Worm (Caenorhabditis elegans) whole organism, young adult: ENCODE results near the gene R08B4.3.

ENCODE experiments used
- B0019.2 ChIP-seq: fragments of 200-800 bp; sonication (Bioruptor generic); conservative IDR thresholded peaks from 2 replicates; pipeline ENCODE4 v1.3.6; 2022; ENCODE audit warnings: missing genetic modification reagents, missing genetic modification characterization, missing compliant biosample characterization
- B0261.1 ChIP-seq: sonication (generic microtip); optimal IDR thresholded peaks from 2 replicates; lab custom pipeline; 2016; ENCODE audit warnings: mild to moderate bottlenecking, missing genetic modification characterization, moderate library complexity, missing compliant biosample characterization
- ama-1 ChIP-seq, 3 experiments: fragments of 150-350 bp in 1 of 3; sonication (generic microtip) in 2 of 3; optimal IDR thresholded peaks; 2 replicates each; lab custom pipeline; 2014 to 2018; ENCODE audit warnings: missing biosample characterization in 2 of 3, missing genetic modification characterization in 2 of 3, missing genetic modification reagents in 2 of 3
- him-1 ChIP-seq: sonication (generic microtip); optimal IDR thresholded peaks from 2 replicates; lab custom pipeline; 2016; ENCODE audit warnings: missing genotype, missing genetic modification reagents, missing genetic modification characterization, missing compliant biosample characterization
- hmg-20 ChIP-seq: fragments of 200-800 bp; sonication (Bioruptor generic); IDR thresholded peaks from 2 replicates; pipeline ENCODE4 v1.3.6; 2022; ENCODE audit warnings: missing genetic modification reagents, missing genetic modification characterization, missing compliant biosample characterization
- hsf-1 ChIP-seq: fragments of 200-800 bp; sonication (Bioruptor generic); IDR thresholded peaks from 2 replicates; pipeline ENCODE4 v1.3.6; 2022; ENCODE audit warnings: missing genetic modification reagents, missing genetic modification characterization, missing compliant biosample characterization
- let-607 ChIP-seq, 2 experiments: fragments of 200-800 bp in 1 of 2; sonication (Bioruptor generic) in 1 of 2; sonication (generic microtip) in 1 of 2; optimal IDR thresholded peaks; 2 replicates each; lab custom pipeline; 2016 to 2018; ENCODE audit warnings: mild to moderate bottlenecking in 2 of 2, missing compliant biosample characterization in 2 of 2, missing genetic modification characterization in 2 of 2, moderate library complexity in 2 of 2, missing genotype in 1 of 2
- lin-40 ChIP-seq: sonication (generic microtip); optimal IDR thresholded peaks from 2 replicates; lab custom pipeline; 2016; ENCODE audit warnings: missing genetic modification characterization, mild to moderate bottlenecking, missing compliant biosample characterization, missing genotype, missing genetic modification reagents
- mcd-1 ChIP-seq: fragments of 200-800 bp; sonication (Bioruptor generic); IDR thresholded peaks from 2 replicates; pipeline ENCODE4 v1.3.6; 2022; ENCODE audit warnings: missing genetic modification reagents, missing genetic modification characterization, missing compliant biosample characterization
- snpc-4 ChIP-seq, 5 experiments: fragments of 150-350 bp in 1 of 5; sonication (generic microtip) in 4 of 5; optimal IDR thresholded peaks; 2 replicates each; lab custom pipeline; 2014 to 2018; ENCODE audit warnings: missing genetic modification characterization in 5 of 5, missing biosample characterization in 3 of 5, antibody characterized with exemption in 2 of 5, mild to moderate bottlenecking in 2 of 5, missing compliant biosample characterization in 2 of 5, missing genotype in 2 of 5, moderate library complexity in 2 of 5, missing genetic modification reagents in 1 of 5
- unc-130 ChIP-seq: sonication (generic microtip); optimal IDR thresholded peaks from 2 replicates; lab custom pipeline; 2016; ENCODE audit warnings: missing genetic modification reagents, missing genetic modification characterization, missing compliant biosample characterization

- TF ChIP-seq unc-130 (no peak), B0019.2 (GFP tag; lab: Robert Waterston, UW) (no peak), lin-40 (tag; lab: Kevin White, UChicago) (no peak), B0261.1 (no peak), hsf-1 (GFP tag; lab: Robert Waterston, UW) (no peak), snpc-4 (GFP tag; optimal IDR thresholded peaks at IDR 0.05; lab: Kevin White, UChicago) (no peak), snpc-4 (tag; optimal IDR thresholded peaks at IDR 0.05; lab: Kevin White, UChicago) (no peak), let-607 (tag; optimal IDR thresholded peaks at IDR 0.05; lab: Kevin White, UChicago) (no peak), mcd-1 (no peak), ama-1 (optimal IDR thresholded peaks at IDR 0.05; lab: Kevin White, UChicago) (no peak), ama-1 (GFP tag; optimal IDR thresholded peaks at IDR 0.05; lab: Kevin White, UChicago) (no peak), hmg-20 (GFP tag; lab: Robert Waterston, UW) (no peak), him-1 (no peak)
These were observed 30.7 kb upstream of the R08B4.3 start for ce11 chrX:11151494-11151893.
